Fruit fly (Drosophila melanogaster) whole organism, embryonic: ENCODE results near the gene CG10348.

ENCODE experiments used
- Adf1 ChIP-seq: fragments of 200-800 bp; sonication (Bioruptor generic); IDR thresholded peaks from 2 replicates; pipeline ENCODE4 v1.3.6; 2022; ENCODE audit warnings: missing biosample characterization, missing genetic modification characterization
- C15 ChIP-seq: fragments of 200-800 bp; sonication (Bioruptor generic); IDR thresholded peaks from 3 replicates; pipeline ENCODE4 v1.3.6; 2022; ENCODE audit warnings: missing biosample characterization, missing genetic modification characterization
- CG11456 ChIP-seq: fragments of 200-800 bp; sonication (Bioruptor generic); IDR thresholded peaks from 3 replicates; pipeline ENCODE4 v1.3.6; 2022; ENCODE audit warnings: missing biosample characterization, missing genetic modification characterization
- CG12299 ChIP-seq: fragments of 200-800 bp; sonication (Bioruptor generic); optimal IDR thresholded peaks from 2 replicates; lab custom pipeline; 2018; ENCODE audit warnings: missing biosample characterization, mild to moderate bottlenecking, missing genetic modification characterization
- CG13296 ChIP-seq: fragments of 200-800 bp; sonication (Bioruptor generic); optimal IDR thresholded peaks from 3 replicates; lab custom pipeline; 2018; ENCODE audit warnings: missing biosample characterization, mild to moderate bottlenecking, missing genetic modification characterization
- CG14050 ChIP-seq: fragments of 200-800 bp; sonication (Bioruptor generic); IDR thresholded peaks from 3 replicates; pipeline ENCODE4 v1.3.6; 2022; ENCODE audit warnings: missing biosample characterization, missing genetic modification characterization
- CG14441 ChIP-seq: fragments of 200-800 bp; sonication (Bioruptor generic); IDR thresholded peaks from 2 replicates; pipeline ENCODE4 v1.3.6; 2022; ENCODE audit warnings: missing biosample characterization, missing genetic modification characterization
- CG15073 ChIP-seq: fragments of 200-800 bp; sonication (Bioruptor generic); optimal IDR thresholded peaks from 2 replicates; lab custom pipeline; 2016; ENCODE audit warnings: missing biosample characterization, missing genetic modification characterization
- CG15514 ChIP-seq: fragments of 200-800 bp; sonication (Bioruptor generic); optimal IDR thresholded peaks from 3 replicates; lab custom pipeline; 2017; ENCODE audit warnings: missing biosample characterization, missing genetic modification characterization, mild to moderate bottlenecking, moderate library complexity, missing genetic modification reagents
- CG15601 ChIP-seq: fragments of 200-800 bp; sonication (Bioruptor generic); optimal IDR thresholded peaks from 3 replicates; lab custom pipeline; 2019; ENCODE audit warnings: missing biosample characterization, mild to moderate bottlenecking, missing genetic modification characterization, moderate library complexity
- CG18619 ChIP-seq: fragments of 200-800 bp; sonication (Bioruptor generic); optimal IDR thresholded peaks from 3 replicates; lab custom pipeline; 2017; ENCODE audit warnings: missing biosample characterization, mild to moderate bottlenecking, missing genetic modification characterization
- CG2120 ChIP-seq: fragments of 200-800 bp; sonication (Bioruptor generic); optimal IDR thresholded peaks from 3 replicates; lab custom pipeline; 2016; ENCODE audit warnings: missing biosample characterization, missing genetic modification characterization
- CG3726 ChIP-seq: fragments of 200-800 bp; sonication (Bioruptor generic); IDR thresholded peaks from 3 replicates; pipeline ENCODE4, ENCODE4 v1.3.6; 2022; ENCODE audit warnings: missing biosample characterization, missing genetic modification characterization
- CG6654 ChIP-seq: fragments of 200-800 bp; sonication (Bioruptor generic); optimal IDR thresholded peaks from 2 replicates; lab custom pipeline; 2017; ENCODE audit warnings: missing biosample characterization, mild to moderate bottlenecking, missing genetic modification characterization
- CG9215 ChIP-seq: fragments of 200-800 bp; sonication (Bioruptor generic); IDR thresholded peaks from 2 replicates; pipeline ENCODE4 v1.3.6; 2022; ENCODE audit warnings: missing biosample characterization, missing genetic modification characterization
- CG9437 ChIP-seq: fragments of 200-800 bp; sonication (Bioruptor generic); optimal IDR thresholded peaks from 2 replicates; lab custom pipeline; 2018; ENCODE audit warnings: missing biosample characterization, mild to moderate bottlenecking, missing genetic modification characterization
- CG9727 ChIP-seq: fragments of 200-800 bp; sonication (Bioruptor generic); optimal IDR thresholded peaks from 3 replicates; lab custom pipeline; 2017; ENCODE audit warnings: missing biosample characterization, mild to moderate bottlenecking, missing genetic modification characterization
- CG9932 ChIP-seq: fragments of 200-800 bp; sonication (Bioruptor generic); IDR thresholded peaks from 2 replicates; pipeline ENCODE4 v1.3.6; 2022; ENCODE audit warnings: missing biosample characterization, missing genetic modification characterization
- E2f2 ChIP-seq: fragments of 200-800 bp; sonication (Bioruptor generic); IDR thresholded peaks from 2 replicates; pipeline ENCODE4 v1.3.6; 2022; ENCODE audit warnings: missing biosample characterization, missing genetic modification characterization
- Fer1 ChIP-seq: fragments of 200-800 bp; sonication (Bioruptor generic); optimal IDR thresholded peaks from 2 replicates; lab custom pipeline; 2017; ENCODE audit warnings: missing biosample characterization, mild to moderate bottlenecking, missing genetic modification characterization
- Hsf ChIP-seq: fragments of 200-800 bp; sonication (Bioruptor generic); optimal IDR thresholded peaks from 3 replicates; lab custom pipeline; 2016; ENCODE audit warnings: missing biosample characterization, missing genetic modification characterization
- Med ChIP-seq: fragments of 200-800 bp; sonication (Bioruptor generic); peaks from one replicate; lab custom pipeline; 2016; ENCODE audit warnings: missing biosample characterization, missing genetic modification characterization, mild to moderate bottlenecking, inconsistent platforms, moderate library complexity
- Nf-YA ChIP-seq: fragments of 200-800 bp; sonication (Bioruptor generic); IDR thresholded peaks from 2 replicates; pipeline ENCODE4 v1.3.6; 2022; ENCODE audit warnings: missing biosample characterization, missing genetic modification characterization
- Nf-YC ChIP-seq: fragments of 200-800 bp; optimal IDR thresholded peaks from 3 replicates; lab custom pipeline; 2019; ENCODE audit warnings: missing biosample characterization, mild to moderate bottlenecking, missing genetic modification characterization, moderate library complexity
- NfI ChIP-seq: fragments of 200-800 bp; sonication (Bioruptor generic); optimal IDR thresholded peaks from 3 replicates; lab custom pipeline; 2018; ENCODE audit warnings: missing biosample characterization, mild to moderate bottlenecking, missing genetic modification characterization, moderate library complexity
- Poxn ChIP-seq: fragments of 200-800 bp; sonication (Bioruptor generic); IDR thresholded peaks from 2 replicates; pipeline ENCODE4 v1.3.6; 2022; ENCODE audit warnings: missing biosample characterization, missing genetic modification characterization
- Ptx1 ChIP-seq: fragments of 200-800 bp; sonication (Bioruptor generic); IDR thresholded peaks from 2 replicates; pipeline ENCODE4 v1.3.6; 2022; ENCODE audit warnings: missing biosample characterization, missing genetic modification characterization
- Ssrp ChIP-seq: fragments of 200-800 bp; sonication (Bioruptor generic); optimal IDR thresholded peaks from 2 replicates; lab custom pipeline; 2018; ENCODE audit warnings: missing biosample characterization, mild to moderate bottlenecking, missing genetic modification characterization, moderate library complexity
- Xbp1 ChIP-seq: fragments of 200-800 bp; sonication (Bioruptor generic); optimal IDR thresholded peaks from 3 replicates; lab custom pipeline; 2016; ENCODE audit warnings: missing biosample characterization, mild to moderate bottlenecking, missing genetic modification characterization
- chif ChIP-seq, 2 experiments: fragments of 200-800 bp; sonication (Bioruptor generic); optimal IDR thresholded peaks; 3 replicates each; lab custom pipeline; 2016; ENCODE audit warnings: missing biosample characterization in 2 of 2, missing genetic modification characterization in 2 of 2
- ci ChIP-seq: fragments of 200-800 bp; sonication (Bioruptor generic); IDR thresholded peaks from 3 replicates; pipeline ENCODE4 v1.3.6; 2022; ENCODE audit warnings: missing biosample characterization, missing genetic modification characterization
- ftz-f1 ChIP-seq: fragments of 200-800 bp; sonication (Bioruptor generic); optimal IDR thresholded peaks from 2 replicates; lab custom pipeline; 2016; ENCODE audit warnings: missing biosample characterization, missing genetic modification characterization
- fu2 ChIP-seq: fragments of 200-800 bp; sonication (Bioruptor generic); optimal IDR thresholded peaks from 2 replicates; lab custom pipeline; 2016; ENCODE audit warnings: missing biosample characterization, missing genetic modification characterization
- grau ChIP-seq: fragments of 200-800 bp; optimal IDR thresholded peaks from 3 replicates; lab custom pipeline; 2019; ENCODE audit warnings: missing biosample characterization, mild to moderate bottlenecking, missing genetic modification characterization, moderate library complexity
- gsb ChIP-seq: fragments of 200-800 bp; sonication (Bioruptor generic); IDR thresholded peaks from 2 replicates; pipeline ENCODE4 v1.3.6; 2022; ENCODE audit warnings: missing biosample characterization, missing genetic modification characterization
- ind ChIP-seq: fragments of 200-800 bp; sonication (Bioruptor generic); optimal IDR thresholded peaks from 3 replicates; lab custom pipeline; 2016; ENCODE audit warnings: missing biosample characterization, missing genetic modification characterization
- jumu ChIP-seq: fragments of 200-800 bp; sonication (Bioruptor generic); optimal IDR thresholded peaks from 3 replicates; lab custom pipeline; 2016; ENCODE audit warnings: missing biosample characterization, missing genetic modification characterization
- mirr ChIP-seq: fragments of 200-800 bp; sonication (Bioruptor generic); optimal IDR thresholded peaks from 3 replicates; lab custom pipeline; 2018; ENCODE audit warnings: missing biosample characterization, mild to moderate bottlenecking, missing genetic modification characterization
- oc ChIP-seq: fragments of 200-800 bp; sonication (Bioruptor generic); optimal IDR thresholded peaks from 2 replicates; lab custom pipeline; 2018; ENCODE audit warnings: missing biosample characterization, mild to moderate bottlenecking, missing genetic modification characterization, moderate library complexity
- otp ChIP-seq: fragments of 200-800 bp; sonication (Bioruptor generic); IDR thresholded peaks from 3 replicates; pipeline ENCODE4, ENCODE4 v1.3.6; 2022; ENCODE audit warnings: missing biosample characterization, missing genetic modification characterization
- phol ChIP-seq: fragments of 200-800 bp; sonication (Bioruptor generic); optimal IDR thresholded peaks from 3 replicates; lab custom pipeline; 2018; ENCODE audit warnings: missing biosample characterization, mild to moderate bottlenecking, missing genetic modification characterization, moderate library complexity
- prd ChIP-seq, 3 experiments: fragments of >200 bp in 2 of 3; fragments of 200-800 bp in 1 of 3; sonication (Bioruptor generic) in 1 of 3; optimal IDR thresholded peaks in 2 of 3; IDR thresholded peaks in 1 of 3; 2 replicates in 2 of 3; 3 replicates in 1 of 3; pipeline versions ENCODE4 v1.3.6 to Lab custom; 2017 to 2022; ENCODE audit warnings: missing biosample characterization in 1 of 3, missing genetic modification characterization in 1 of 3
- row ChIP-seq: fragments of 200-800 bp; sonication (Bioruptor generic); IDR thresholded peaks from 3 replicates; pipeline ENCODE4 v1.3.6; 2022; ENCODE audit warnings: missing biosample characterization, missing genetic modification characterization
- salm ChIP-seq: fragments of 200-800 bp; sonication (Bioruptor generic); optimal IDR thresholded peaks from 2 replicates; lab custom pipeline; 2018; ENCODE audit warnings: missing biosample characterization, mild to moderate bottlenecking, missing genetic modification characterization
- slbo ChIP-seq: fragments of 200-800 bp; sonication (Bioruptor generic); IDR thresholded peaks from 2 replicates; pipeline ENCODE4 v1.3.6; 2022; ENCODE audit warnings: missing biosample characterization, missing genetic modification characterization
- tio ChIP-seq: fragments of 200-800 bp; sonication (Bioruptor generic); optimal IDR thresholded peaks from 2 replicates; lab custom pipeline; 2017; ENCODE audit warnings: missing biosample characterization, missing genetic modification characterization, inconsistent platforms
- usp ChIP-seq: fragments of >200 bp; optimal IDR thresholded peaks from 2 replicates; lab custom pipeline; 2017; ENCODE audit warnings: missing biosample characterization, missing genetic modification characterization
- vvl ChIP-seq: fragments of 200-800 bp; sonication (Bioruptor generic); IDR thresholded peaks from 2 replicates; pipeline ENCODE4 v1.3.6; 2022; ENCODE audit warnings: missing biosample characterization, missing genetic modification characterization

Gene CG10348

dm6 chr2L:18677910-18678639 is 54.2 kb downstream of the CG10348 start (continued):
- TF ChIP-seq ci (GFP tag; lab: Robert Waterston, UW) = 0 out of 3 replicates have a peak, but pooled peaks have one; percentile 31
- peak; percentile 2 for TF ChIP-seq Hsf (GFP tag; lab: Kevin White, UChicago)
- peak; percentile 86 for TF ChIP-seq grau (tag; lab: Kevin White, UChicago)
- peak; percentile 48 for TF ChIP-seq CG9437 (GFP tag; lab: Kevin White, UChicago)
- no peak for TF ChIP-seq CG15601 (tag; lab: Kevin White, UChicago)
- peak; percentile 4 for TF ChIP-seq CG6654 (GFP tag; lab: Kevin White, UChicago)
- TF ChIP-seq CG11456 (GFP tag; lab: Robert Waterston, UW) = 0 out of 3 replicates have a peak, but pooled peaks have one; percentile 38
- TF ChIP-seq CG14441 = 0 out of 2 replicates have a peak, but pooled peaks have one; percentile 10
- TF ChIP-seq Ptx1 = peak; percentile 43; the same call in 1 of the 2 replicates
- peak; percentile 13 for TF ChIP-seq phol
- TF ChIP-seq ind (GFP tag; lab: Kevin White, UChicago) = peak; percentile 3
- peak; percentile 42 for TF ChIP-seq Fer1 (GFP tag; lab: Kevin White, UChicago)
- TF ChIP-seq CG2120 (GFP tag; lab: Kevin White, UChicago) = peak; percentile 53
- TF ChIP-seq CG9727 = peak; percentile 22
- TF ChIP-seq Ssrp = no peak
- no peak for TF ChIP-seq fu2
- peak; percentile 7; the same call in 1 of the 2 replicates for TF ChIP-seq CG9215 (GFP tag; lab: Robert Waterston, UW)
- 0 out of 2 replicates have a peak, but pooled peaks have one; percentile 6 for TF ChIP-seq vvl (GFP tag; lab: Robert Waterston, UW)
- TF ChIP-seq Nf-YA (GFP tag; lab: Robert Waterston, UW) = no peak
- TF ChIP-seq Xbp1 (GFP tag; lab: Kevin White, UChicago) = peak; percentile 17
- TF ChIP-seq NfI (GFP tag; lab: Kevin White, UChicago) = peak; percentile 33
- TF ChIP-seq E2f2 (GFP tag; lab: Robert Waterston, UW) = 0 out of 2 replicates have a peak, but pooled peaks have one; percentile 5
- peak; percentile 31 for TF ChIP-seq slbo (GFP tag; lab: Robert Waterston, UW)
- peak; percentile 50; the same call in 2 of the 3 replicates for TF ChIP-seq row (GFP tag; lab: Robert Waterston, UW)
- TF ChIP-seq otp (GFP tag; lab: Robert Waterston, UW) = 0 out of 3 replicates have a peak, but pooled peaks have one; percentile 4
- 0 out of 2 replicates have a peak, but pooled peaks have one; percentile 23 for TF ChIP-seq CG9932
- TF ChIP-seq CG3726 (GFP tag; lab: Robert Waterston, UW) = 0 out of 3 replicates have a peak, but pooled peaks have one; percentile 8
- TF ChIP-seq salm (tag; lab: Kevin White, UChicago) = no peak
- no peak for TF ChIP-seq jumu (GFP tag; lab: Kevin White, UChicago)
- TF ChIP-seq Med = peak; percentile 69
- peak; percentile 9 for TF ChIP-seq CG18619
- TF ChIP-seq, all 482 proteins: peak for 41

DNA sequence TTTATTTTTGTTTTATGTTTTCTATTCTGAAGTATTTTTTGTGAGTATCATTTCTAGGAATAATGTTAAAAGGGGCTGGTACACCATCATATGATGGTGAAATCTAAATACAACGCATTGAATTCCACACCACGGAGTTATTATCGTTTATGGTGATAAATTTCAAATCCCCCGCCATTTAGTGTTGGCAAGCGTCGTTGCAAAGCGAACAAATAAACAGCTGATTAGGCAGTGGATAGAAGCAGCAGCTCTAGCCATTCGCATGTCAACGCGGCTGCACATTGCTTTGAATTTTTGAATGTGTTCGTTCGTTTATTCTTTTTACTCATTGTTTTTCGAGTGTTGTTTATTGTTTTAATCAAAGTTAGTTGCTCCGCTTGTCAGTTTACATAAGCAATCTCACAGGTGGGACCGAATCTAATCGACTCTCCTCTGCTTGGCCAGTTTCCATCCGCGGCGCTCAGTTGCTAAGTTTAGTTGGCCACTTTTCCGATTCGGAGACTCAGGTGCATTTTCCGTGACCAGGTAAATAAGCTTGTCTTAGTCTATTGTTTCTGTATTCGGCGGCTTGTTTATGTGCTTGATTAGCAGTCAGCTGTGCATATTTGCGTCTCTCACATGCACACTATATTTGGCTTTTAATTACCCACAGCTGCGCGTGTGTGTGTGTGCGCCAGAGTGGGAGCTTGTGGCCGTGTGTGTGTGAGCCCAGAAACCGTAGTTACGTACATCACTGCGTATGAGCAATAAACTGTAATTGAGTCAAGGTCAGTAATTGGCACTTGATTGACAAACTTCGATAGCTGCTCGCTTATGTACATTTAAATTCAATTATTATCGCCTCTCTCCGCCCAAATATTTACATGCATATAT is 55.1 kb downstream of the CG10348 start, which contains the start of the genes Mst36Fa and CG31751:
Gene Mst36Fa (minus strand): TSS at position 51 of the 873 bp plus-strand sequence.
Gene CG31751 (plus strand): TSS at position 274 of the 873 bp plus-strand sequence.
- TF ChIP-seq mirr = peak; percentile 94
- TF ChIP-seq Poxn (GFP tag; lab: Robert Waterston, UW) = no peak
- TF ChIP-seq CG12299 (tag; lab: Kevin White, UChicago) = peak; percentile 74
- TF ChIP-seq Adf1 (GFP tag; lab: Robert Waterston, UW) = peak; percentile 40; the same call in 1 of the 2 replicates
- peak; percentile 89 for TF ChIP-seq CG13296 (GFP tag; lab: Kevin White, UChicago)
- TF ChIP-seq prd (optimal IDR thresholded peaks at IDR 0.05; lab: Kevin White, UChicago) = no peak
- no peak for TF ChIP-seq prd (GFP tag; IDR thresholded peaks at IDR 0.05; lab: Robert Waterston, UW)
- peak; percentile 42 to 75 for TF ChIP-seq chif (GFP tag; optimal IDR thresholded peaks at IDR 0.05; lab: Kevin White, UChicago)
- TF ChIP-seq usp = no peak
- peak; percentile 89 for TF ChIP-seq CG15514 (GFP tag; lab: Kevin White, UChicago)
- TF ChIP-seq gsb (GFP tag; lab: Robert Waterston, UW) = peak; percentile 74
- TF ChIP-seq CG14050 (GFP tag; lab: Robert Waterston, UW) = peak; percentile 33; the same call in 1 of the 3 replicates
- no peak for TF ChIP-seq C15 (GFP tag; lab: Robert Waterston, UW)
- TF ChIP-seq ftz-f1 (GFP tag; lab: Kevin White, UChicago) = peak; percentile 72
- TF ChIP-seq Nf-YC = no peak
- TF ChIP-seq oc = peak; percentile 35
- TF ChIP-seq CG15073 = no peak
- peak; percentile 17 for TF ChIP-seq tio
